Worm (Caenorhabditis elegans): ENCODE measurements around the gene T07A5.1.

- TF ChIP-seq W03F9.2 (tag; optimal IDR thresholded peaks at IDR 0.05) (no peak), him-1 (tag; optimal IDR thresholded peaks at IDR 0.05) (no peak)
These were observed 26.6 kb upstream of the T07A5.1 start, which contains the start of gene T07C4.12 for ce11 chrIII:10332560-10332959.
